Worm (Caenorhabditis elegans) whole organism, midembryonic: ENCODE measurements around the gene ugt-62.
A peak's percentile ranks its signal among the peaks of the same experiment; 100 is the strongest.

Experiments used
- flt-1 ChIP-seq: fragments of 200-800 bp; sonication (Bioruptor generic); IDR thresholded peaks from 2 replicates; pipeline ENCODE4 v1.3.6; 2022; ENCODE audit warnings: missing genetic modification characterization, missing compliant biosample characterization
- klf-2 ChIP-seq: fragments of 200-800 bp; sonication (Bioruptor generic); conservative IDR thresholded peaks from 2 replicates; pipeline ENCODE4 v1.3.6; 2022; ENCODE audit warnings: missing genetic modification reagents, missing genetic modification characterization, missing compliant biosample characterization
- ref-1 ChIP-seq: fragments of 200-800 bp; sonication (Bioruptor generic); conservative IDR thresholded peaks from 2 replicates; pipeline ENCODE4 v1.3.6; 2022; ENCODE audit warnings: missing genetic modification reagents, missing genetic modification characterization, missing compliant biosample characterization
- ztf-29 ChIP-seq: fragments of 200-800 bp; sonication (Bioruptor generic); IDR thresholded peaks from 2 replicates; pipeline ENCODE4 v1.3.6; 2022; ENCODE audit warnings: missing genetic modification reagents, missing genetic modification characterization, missing compliant biosample characterization

DNA sequence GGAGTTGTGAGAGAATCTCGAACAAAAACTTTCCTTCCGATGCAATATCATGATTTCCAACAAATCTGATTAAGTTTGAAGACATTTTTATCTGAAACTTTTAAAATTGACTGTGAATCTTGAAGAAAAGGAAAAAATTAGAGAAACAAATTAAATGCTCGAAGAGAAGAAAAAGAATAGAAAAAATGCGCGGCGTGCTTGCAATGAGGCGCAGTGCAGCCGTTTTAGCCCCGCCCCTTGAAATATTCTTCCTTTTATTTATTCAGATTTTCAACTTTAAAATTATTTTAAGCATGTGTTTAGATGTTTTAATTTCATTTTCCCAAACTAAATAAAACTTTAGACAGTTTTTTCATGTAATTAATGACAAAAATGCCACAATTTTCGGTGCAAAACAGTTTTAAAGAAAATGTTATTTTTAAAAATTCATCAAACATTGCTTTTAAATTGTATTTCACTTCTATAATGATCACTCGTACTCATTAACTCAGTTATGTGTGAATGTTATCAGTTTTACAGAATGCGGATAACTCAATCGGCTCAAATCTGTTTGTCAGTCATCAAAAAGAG is 2.0 kb upstream of the ugt-62 start, which contains the start of the genes mrps-34 and cisd-3.1:
- TF ChIP-seq flt-1 (GFP tag; lab: Robert Waterston, UW), result peak; percentile 62; the same call in 1 of the 2 replicates
- TF ChIP-seq klf-2 (GFP tag; lab: Robert Waterston, UW), result no peak
- no peak for TF ChIP-seq ref-1 (GFP tag; lab: Robert Waterston, UW)
- no peak for TF ChIP-seq ztf-29
